Fruit fly (Drosophila melanogaster) whole organism, adult: ENCODE results near the gene La.
A peak's percentile ranks its signal among the peaks of the same experiment; 100 is the strongest.

ENCODE experiments used
- CG11617 ChIP-seq: fragments of 200-800 bp; sonication (Bioruptor generic); optimal IDR thresholded peaks from 2 replicates; lab custom pipeline; 2017; ENCODE audit warnings: mild to moderate bottlenecking, missing biosample characterization, missing genetic modification reagents, missing genetic modification characterization
- CG12768 ChIP-seq: fragments of 200-800 bp; sonication (Bioruptor generic); optimal IDR thresholded peaks from 2 replicates; lab custom pipeline; 2017; ENCODE audit warnings: missing biosample characterization, missing genetic modification characterization, mild to moderate bottlenecking, moderate library complexity, missing genetic modification reagents
- CG14711 ChIP-seq: fragments of 200-800 bp; sonication (Bioruptor generic); optimal IDR thresholded peaks from 2 replicates; lab custom pipeline; 2018; ENCODE audit warnings: missing biosample characterization, mild to moderate bottlenecking, missing genetic modification characterization, moderate library complexity
- CG1620 ChIP-seq: fragments of 200-800 bp; sonication (Bioruptor generic); optimal IDR thresholded peaks from 2 replicates; lab custom pipeline; 2016; ENCODE audit warnings: missing biosample characterization, missing genetic modification characterization
- CG33017 ChIP-seq: fragments of 200-800 bp; sonication (Bioruptor generic); optimal IDR thresholded peaks from 2 replicates; lab custom pipeline; 2018; ENCODE audit warnings: missing biosample characterization, mild to moderate bottlenecking, missing genetic modification characterization, moderate library complexity
- CG5204 ChIP-seq: fragments of 200-800 bp; sonication (Bioruptor generic); optimal IDR thresholded peaks from 2 replicates; lab custom pipeline; 2016; ENCODE audit warnings: missing biosample characterization, missing genetic modification characterization
- CG7045 ChIP-seq: fragments of 200-800 bp; sonication (Bioruptor generic); optimal IDR thresholded peaks from 2 replicates; lab custom pipeline; 2017; ENCODE audit warnings: missing biosample characterization, mild to moderate bottlenecking, missing genetic modification characterization
- CG7101 ChIP-seq: fragments of 200-800 bp; sonication (Bioruptor generic); optimal IDR thresholded peaks from 2 replicates; lab custom pipeline; 2018; ENCODE audit warnings: missing biosample characterization, mild to moderate bottlenecking, missing genetic modification characterization, moderate library complexity
- Clk ChIP-seq: fragments of 200-800 bp; sonication (Bioruptor generic); optimal IDR thresholded peaks from 2 replicates; lab custom pipeline; 2017; ENCODE audit warnings: missing biosample characterization, missing genetic modification characterization
- Crg-1 ChIP-seq: fragments of 200-800 bp; sonication (Bioruptor generic); optimal IDR thresholded peaks from 2 replicates; lab custom pipeline; 2016; ENCODE audit warnings: missing biosample characterization, missing genetic modification characterization
- Hr96 ChIP-seq: fragments of 200-800 bp; sonication (Bioruptor generic); optimal IDR thresholded peaks from 2 replicates; lab custom pipeline; 2016; ENCODE audit warnings: missing biosample characterization, missing genetic modification characterization
- Mnt ChIP-seq: fragments of 200-800 bp; sonication (Bioruptor generic); optimal IDR thresholded peaks from 2 replicates; lab custom pipeline; 2016; ENCODE audit warnings: missing biosample characterization, mild to moderate bottlenecking, missing genetic modification characterization
- bab1 ChIP-seq: fragments of 200-800 bp; sonication (Bioruptor generic); optimal IDR thresholded peaks from 3 replicates; lab custom pipeline; 2019; ENCODE audit warnings: missing biosample characterization, mild to moderate bottlenecking, missing genetic modification characterization, moderate library complexity
- cic ChIP-seq: fragments of 200-800 bp; sonication (Bioruptor generic); optimal IDR thresholded peaks from 2 replicates; lab custom pipeline; 2017; ENCODE audit warnings: missing biosample characterization, mild to moderate bottlenecking, missing genetic modification characterization, moderate library complexity
- cnc ChIP-seq, 2 experiments: fragments of >200 bp; optimal IDR thresholded peaks; 2 replicates each; lab custom pipeline; 2017
- kay ChIP-seq: fragments of 200-800 bp; sonication (Bioruptor generic); peaks from one replicate; lab custom pipeline; 2016; ENCODE audit warnings: missing biosample characterization, missing genetic modification characterization, borderline replicate concordance
- ovo ChIP-seq: fragments of 200-800 bp; sonication (Bioruptor generic); optimal IDR thresholded peaks from 2 replicates; lab custom pipeline; 2016; ENCODE audit warnings: missing biosample characterization, missing genetic modification characterization
- pad ChIP-seq: fragments of 200-800 bp; sonication (Bioruptor generic); optimal IDR thresholded peaks from 3 replicates; lab custom pipeline; 2017; ENCODE audit warnings: missing biosample characterization, missing genetic modification characterization, mild to moderate bottlenecking, moderate library complexity, missing genetic modification reagents
- tj ChIP-seq: fragments of 200-800 bp; sonication (Bioruptor generic); optimal IDR thresholded peaks from 3 replicates; lab custom pipeline; 2017; ENCODE audit warnings: missing biosample characterization, mild to moderate bottlenecking, missing genetic modification characterization, moderate library complexity
- toe ChIP-seq: fragments of 200-800 bp; sonication (Bioruptor generic); optimal IDR thresholded peaks from 2 replicates; lab custom pipeline; 2016; ENCODE audit warnings: missing biosample characterization, missing genetic modification characterization

Gene La

DNA sequence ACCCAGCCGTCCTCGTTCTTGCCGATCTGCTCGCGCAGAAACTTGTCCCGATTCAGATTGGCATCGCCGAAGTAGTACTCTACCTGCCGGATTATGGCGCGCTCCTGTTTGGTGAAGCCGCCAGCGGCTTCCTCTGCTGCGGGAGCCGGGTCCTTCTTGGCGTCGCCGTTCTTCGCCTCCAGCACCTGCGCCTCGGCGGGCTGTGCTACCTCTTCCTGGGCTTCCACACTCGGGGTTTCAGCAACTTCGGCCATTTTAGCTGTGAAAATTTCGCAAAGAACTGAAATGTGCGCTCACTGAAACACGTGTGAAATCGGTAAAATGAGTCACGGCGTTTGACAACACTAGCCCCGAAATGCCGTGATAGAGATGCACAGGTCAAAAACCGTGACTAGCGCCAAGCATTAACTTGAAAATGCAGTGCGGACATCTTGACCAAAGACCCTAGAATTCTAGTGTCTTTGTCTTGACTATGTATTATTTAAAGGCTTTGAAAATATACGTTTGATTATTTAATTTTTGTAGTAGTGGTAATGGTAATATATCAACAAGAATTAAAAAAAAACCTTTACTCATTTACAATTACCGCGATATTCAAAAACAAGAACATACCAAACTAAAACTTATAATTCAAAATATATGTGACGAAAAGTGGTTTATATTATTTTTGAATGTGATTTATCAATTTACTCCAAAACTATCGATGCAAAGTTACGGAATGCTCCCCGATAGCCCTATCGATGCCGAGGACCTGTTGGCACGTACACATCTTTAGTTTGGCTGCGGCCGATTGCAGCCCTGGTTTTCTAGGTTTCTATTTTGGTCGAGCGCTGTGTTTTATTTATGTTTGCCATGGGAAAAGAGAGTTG, at the start of gene La, which contains the start of gene RtGEF:
TSS of gene La (minus strand) at position 342 of the 869 bp plus-strand sequence.
TSS of gene RtGEF (plus strand) at position 764 of the 869 bp plus-strand sequence.
- TF ChIP-seq CG11617 (peak; percentile 70), CG33017 (tag; lab: Kevin White, UChicago) (no peak), toe (GFP tag; lab: Kevin White, UChicago) (peak; percentile 80), Mnt (GFP tag; lab: Kevin White, UChicago) (peak; percentile 96), bab1 (peak; percentile 32), tj (peak; percentile 38), Clk (peak; percentile 35), kay (GFP tag; lab: Kevin White, UChicago) (peak; percentile 96), CG12768 (GFP tag; lab: Kevin White, UChicago) (peak; percentile 56), cic (peak; percentile 23), pad (peak; percentile 51), Crg-1 (peak; percentile 57), ovo (GFP tag; lab: Kevin White, UChicago) (peak; percentile 16), CG7045 (GFP tag; lab: Kevin White, UChicago) (peak; percentile 43), CG1620 (peak; percentile 76), CG14711 (tag; lab: Kevin White, UChicago) (peak; percentile 52), cnc (optimal IDR thresholded peaks at IDR 0.05; lab: Kevin White, UChicago) (no peak), CG7101 (tag; lab: Kevin White, UChicago) (peak; percentile 60), Hr96 (GFP tag; lab: Kevin White, UChicago) (peak; percentile 70), CG5204 (GFP tag; lab: Kevin White, UChicago) (peak; percentile 75)

DNA sequence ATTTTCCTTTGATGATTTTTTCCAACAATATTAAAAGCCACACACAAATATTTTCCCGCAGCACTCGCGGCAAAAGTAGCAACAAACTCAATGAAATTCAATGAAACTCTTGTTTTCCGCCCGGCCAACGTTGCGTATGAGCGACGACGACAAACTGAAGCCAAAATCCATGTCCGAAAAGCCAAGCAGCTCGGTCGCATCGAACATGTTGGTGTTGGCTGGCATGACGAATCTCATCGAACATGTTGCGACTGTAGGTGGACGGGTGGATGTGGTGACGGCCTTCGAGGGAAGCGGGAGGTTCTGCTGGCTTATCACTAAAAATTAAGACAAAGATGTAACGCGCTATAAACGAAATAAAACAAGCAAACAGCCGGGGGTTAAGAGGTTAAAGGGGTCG, 49.4 kb upstream of the La start:
- TF ChIP-seq CG14711 (tag; lab: Kevin White, UChicago) (no peak), CG5204 (GFP tag; lab: Kevin White, UChicago) (no peak), CG1620 (no peak), CG7045 (GFP tag; lab: Kevin White, UChicago) (no peak), CG7101 (tag; lab: Kevin White, UChicago) (no peak), Mnt (GFP tag; lab: Kevin White, UChicago) (no peak), toe (GFP tag; lab: Kevin White, UChicago) (no peak), CG11617 (no peak), ovo (GFP tag; lab: Kevin White, UChicago) (no peak), bab1 (no peak), pad (no peak), tj (no peak), kay (GFP tag; lab: Kevin White, UChicago) (no peak), Hr96 (GFP tag; lab: Kevin White, UChicago) (no peak), Crg-1 (no peak), Clk (no peak), CG12768 (GFP tag; lab: Kevin White, UChicago) (no peak), cic (no peak), CG33017 (tag; lab: Kevin White, UChicago) (no peak), cnc (optimal IDR thresholded peaks at IDR 0.05; lab: Kevin White, UChicago) (no peak)

DNA sequence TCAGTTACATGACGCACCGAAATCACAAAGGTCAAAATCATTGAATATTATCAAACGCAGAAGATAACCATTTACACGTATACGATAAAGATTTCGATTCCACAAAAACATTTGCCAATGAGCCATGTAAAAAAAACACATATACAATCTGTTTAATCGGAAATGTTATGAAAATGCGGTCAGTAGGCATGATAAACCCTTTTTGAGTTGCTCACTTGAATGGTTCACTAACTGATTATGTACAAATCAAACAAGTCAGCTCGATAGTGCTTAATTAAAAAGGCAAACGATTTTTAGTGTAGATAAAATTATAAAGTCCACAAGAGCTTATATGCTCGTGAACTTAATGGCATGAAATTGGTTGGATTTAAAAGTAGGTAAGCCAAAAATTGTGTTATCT, 47.2 kb upstream of the La start:
- TF ChIP-seq toe (GFP tag; lab: Kevin White, UChicago) (no peak), Hr96 (GFP tag; lab: Kevin White, UChicago) (no peak), cic (no peak), CG14711 (tag; lab: Kevin White, UChicago) (no peak)

DNA sequence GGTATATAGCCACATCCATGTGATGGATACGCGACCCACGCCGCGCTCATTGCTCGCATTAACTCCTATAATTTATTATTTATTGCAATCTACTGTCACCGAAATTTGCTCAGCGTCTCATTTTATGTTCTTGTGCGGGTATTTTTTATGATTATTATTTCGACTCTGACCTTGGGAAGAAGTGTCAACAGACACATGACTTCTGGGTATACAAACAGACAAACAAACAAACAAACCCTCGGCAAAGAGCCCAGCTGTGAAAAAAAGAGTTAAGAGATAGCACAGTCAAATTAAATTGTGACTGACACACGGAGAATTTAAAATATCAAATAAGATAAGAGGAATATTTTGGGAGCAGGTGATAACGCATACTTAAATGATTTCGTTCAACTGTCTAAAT, 40.2 kb upstream of the La start:
- no peak for TF ChIP-seq CG14711 (tag; lab: Kevin White, UChicago)
- no peak for TF ChIP-seq CG5204 (GFP tag; lab: Kevin White, UChicago)
- no peak for TF ChIP-seq pad
- TF ChIP-seq CG11617 = no peak
- TF ChIP-seq CG12768 (GFP tag; lab: Kevin White, UChicago) = no peak
- TF ChIP-seq ovo (GFP tag; lab: Kevin White, UChicago) = no peak
- TF ChIP-seq Hr96 (GFP tag; lab: Kevin White, UChicago) = no peak
- TF ChIP-seq tj = no peak
- no peak for TF ChIP-seq bab1
- TF ChIP-seq CG33017 (tag; lab: Kevin White, UChicago) = no peak
- no peak for TF ChIP-seq cic

DNA sequence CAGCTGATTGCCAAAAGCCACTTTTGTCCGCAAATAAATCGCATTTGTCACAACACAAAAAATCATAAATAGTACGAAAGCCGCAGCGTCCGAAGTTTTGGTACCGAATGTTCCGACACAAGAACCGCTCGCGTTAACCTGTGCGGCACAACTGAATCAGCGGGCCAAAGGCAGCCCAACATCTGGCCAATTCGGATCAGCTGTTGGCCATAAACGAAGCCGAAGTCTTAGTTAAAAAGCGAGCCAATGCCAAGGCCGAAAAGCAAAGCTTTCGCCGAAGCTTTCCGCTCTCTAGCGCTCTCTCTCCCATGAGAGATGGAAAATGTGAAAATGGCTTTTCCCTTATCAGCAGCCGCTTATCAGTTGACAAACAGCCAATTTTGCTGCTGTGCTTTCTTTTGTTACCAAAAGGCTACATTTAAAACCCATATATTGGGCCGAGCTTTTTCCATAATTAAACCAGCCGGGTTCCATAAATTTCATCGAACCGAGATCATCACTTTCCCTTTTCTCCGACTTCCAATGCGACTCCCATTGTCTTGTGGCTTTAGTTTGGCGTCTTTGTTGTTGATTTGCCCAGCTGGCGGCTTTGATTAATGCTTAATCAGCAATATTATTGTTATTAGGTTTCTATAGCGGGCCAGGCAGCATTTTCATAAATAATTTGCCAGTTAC, 32.5 kb upstream of the La start, which contains the start of gene CG16798:
TSS of gene CG16798 (minus strand) at position 216 of the 675 bp plus-strand sequence.
- TF ChIP-seq tj (peak; percentile 18), CG33017 (tag; lab: Kevin White, UChicago) (no peak)

DNA sequence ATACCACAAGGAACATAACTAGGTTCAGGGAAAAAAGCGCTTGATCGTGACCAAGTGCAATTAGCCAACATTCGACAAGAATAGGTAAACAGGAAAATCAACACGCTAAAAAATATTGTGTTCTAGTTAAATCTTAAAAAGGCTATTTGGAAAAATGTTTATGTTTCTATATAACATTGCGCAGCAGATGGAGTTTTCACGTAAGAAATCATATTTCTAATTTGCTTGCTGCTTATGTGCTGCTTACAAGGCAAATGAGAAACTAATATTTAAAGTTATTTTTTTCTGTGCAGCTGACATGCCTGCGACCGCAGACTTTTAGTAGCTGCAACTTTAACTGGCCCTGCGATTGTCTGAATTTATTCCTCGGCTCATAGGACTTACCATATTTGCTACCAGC, 31.5 kb upstream of the La start:
- TF ChIP-seq CG14711 (tag; lab: Kevin White, UChicago) = no peak
- no peak for TF ChIP-seq CG1620
- no peak for TF ChIP-seq CG5204 (GFP tag; lab: Kevin White, UChicago)
- TF ChIP-seq Hr96 (GFP tag; lab: Kevin White, UChicago) = no peak
- no peak for TF ChIP-seq Mnt (GFP tag; lab: Kevin White, UChicago)
- TF ChIP-seq pad = no peak
- no peak for TF ChIP-seq CG11617
- no peak for TF ChIP-seq Crg-1
- no peak for TF ChIP-seq bab1
- TF ChIP-seq cnc (optimal IDR thresholded peaks at IDR 0.05; lab: Kevin White, UChicago) = no peak
